Worm (Caenorhabditis elegans) whole organism, L1 larva: Measurements from ENCODE around the gene vps-32.1.

Source experiments
- aha-1 ChIP-seq: fragments of 150-350 bp; optimal IDR thresholded peaks from 2 replicates; lab custom pipeline; 2014; ENCODE audit warnings: missing biosample characterization, missing genetic modification characterization
- ces-1 ChIP-seq: fragments of 150-350 bp; optimal IDR thresholded peaks from 2 replicates; lab custom pipeline; 2014; ENCODE audit warnings: missing biosample characterization, missing genetic modification reagents, missing genetic modification characterization
- elt-3 ChIP-seq, 6 experiments: fragments of 150-350 bp in 1 of 6; sonication (generic microtip); optimal IDR thresholded peaks; 2 replicates each; lab custom pipeline; 2017 to 2018; ENCODE audit warnings: missing biosample characterization in 6 of 6, missing genetic modification characterization in 6 of 6, inconsistent platforms in 1 of 6
- nhr-11 ChIP-seq: fragments of 150-350 bp; optimal IDR thresholded peaks from 2 replicates; lab custom pipeline; 2014; ENCODE audit warnings: missing biosample characterization, missing genetic modification characterization
- nhr-28 ChIP-seq: fragments of 150-350 bp; optimal IDR thresholded peaks from 2 replicates; lab custom pipeline; 2014; ENCODE audit warnings: missing biosample characterization, missing genetic modification characterization
- snpc-4 ChIP-seq: fragments of 150-350 bp; optimal IDR thresholded peaks from 2 replicates; lab custom pipeline; 2014; ENCODE audit warnings: missing biosample characterization, missing genetic modification characterization

ce11 chrII:6592251-6592650 is 2.7 kb downstream of the vps-32.1 start, which contains the start of gene C56C10.9:
- TF ChIP-seq elt-3 (tag; optimal IDR thresholded peaks at IDR 0.05; lab: Kevin White, UChicago) (no peak), nhr-11 (tag; lab: Kevin White, UChicago) (no peak), nhr-28 (tag; lab: Kevin White, UChicago) (no peak), aha-1 (tag; lab: Kevin White, UChicago) (no peak), snpc-4 (tag; lab: Kevin White, UChicago) (no peak), ces-1 (GFP tag; lab: Kevin White, UChicago) (no peak)
